Fruit fly (Drosophila melanogaster) whole organism, pupa: Measurements from ENCODE around the gene cmpy.

Source experiments
- CG13204 ChIP-seq: fragments of 200-800 bp; sonication (Bioruptor generic); optimal IDR thresholded peaks from 2 replicates; lab custom pipeline; 2018; ENCODE audit warnings: missing biosample characterization, mild to moderate bottlenecking, missing genetic modification characterization, moderate library complexity
- CG14655 ChIP-seq: fragments of 200-800 bp; sonication (Bioruptor generic); optimal IDR thresholded peaks from 3 replicates; lab custom pipeline; 2017; ENCODE audit warnings: mild to moderate bottlenecking, missing biosample characterization, missing genetic modification reagents, missing genetic modification characterization
- CG34367 ChIP-seq: fragments of 200-800 bp; sonication (Bioruptor generic); optimal IDR thresholded peaks from 2 replicates; lab custom pipeline; 2018; ENCODE audit warnings: missing biosample characterization, mild to moderate bottlenecking, missing genetic modification characterization
- CG8159 ChIP-seq: fragments of 200-800 bp; sonication (Bioruptor generic); optimal IDR thresholded peaks from 3 replicates; lab custom pipeline; 2018; ENCODE audit warnings: missing biosample characterization, mild to moderate bottlenecking, missing genetic modification characterization, moderate library complexity
- CG8301 ChIP-seq: fragments of 200-800 bp; sonication (Bioruptor generic); optimal IDR thresholded peaks from 2 replicates; lab custom pipeline; 2018; ENCODE audit warnings: missing biosample characterization, mild to moderate bottlenecking, missing genetic modification characterization
- CG9948 ChIP-seq: fragments of 200-800 bp; sonication (Bioruptor generic); optimal IDR thresholded peaks from 2 replicates; lab custom pipeline; 2018; ENCODE audit warnings: missing biosample characterization, mild to moderate bottlenecking, missing genetic modification characterization, moderate library complexity
- D1 ChIP-seq: fragments of 200-800 bp; sonication (Bioruptor generic); optimal IDR thresholded peaks from 2 replicates; lab custom pipeline; 2018; ENCODE audit warnings: missing biosample characterization, mild to moderate bottlenecking, missing genetic modification characterization, moderate library complexity
- EcR ChIP-seq: fragments of 200-800 bp; sonication (Bioruptor generic); optimal IDR thresholded peaks from 3 replicates; lab custom pipeline; 2019; ENCODE audit warnings: missing biosample characterization, missing genetic modification characterization, mild to moderate bottlenecking, moderate library complexity, missing genetic modification reagents
- Pif1A ChIP-seq: fragments of 200-800 bp; sonication (Bioruptor generic); optimal IDR thresholded peaks from 3 replicates; lab custom pipeline; 2016; ENCODE audit warnings: missing biosample characterization, missing genetic modification characterization
- Pif1B ChIP-seq: fragments of 200-800 bp; sonication (Bioruptor generic); optimal IDR thresholded peaks from 3 replicates; lab custom pipeline; 2016; ENCODE audit warnings: missing biosample characterization, missing genetic modification characterization
- Snoo ChIP-seq: fragments of 200-800 bp; sonication (Bioruptor generic); optimal IDR thresholded peaks from 3 replicates; lab custom pipeline; 2017; ENCODE audit warnings: missing biosample characterization, mild to moderate bottlenecking, missing genetic modification characterization, inconsistent platforms
- fd96Ca ChIP-seq: fragments of 200-800 bp; sonication (Bioruptor generic); IDR thresholded peaks from 3 replicates; pipeline ENCODE4 v1.3.6; 2022; ENCODE audit warnings: missing biosample characterization, missing genetic modification characterization

DNA sequence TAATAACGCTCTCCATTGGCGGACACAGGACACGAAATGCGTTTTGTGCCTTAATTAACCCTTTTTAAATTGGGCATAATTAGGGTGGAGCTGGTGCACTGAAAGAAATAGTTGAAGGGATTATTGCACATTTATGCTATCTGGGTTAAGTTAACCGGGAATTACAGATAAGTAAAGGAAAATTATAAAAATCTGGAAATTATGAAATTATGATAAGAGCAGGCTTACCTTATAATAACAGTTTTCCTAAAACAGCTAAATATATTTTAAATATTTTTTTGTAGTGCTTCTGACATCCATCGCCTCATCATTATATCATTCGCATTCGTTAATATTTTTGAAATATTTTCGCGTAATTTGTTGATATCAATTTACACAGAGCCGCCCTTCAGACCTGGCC lies 11.8 kb downstream of the cmpy start:
- TF ChIP-seq Pif1B (GFP tag; lab: Kevin White, UChicago) (no peak), CG8159 (peak; percentile 40), EcR (no peak), CG8301 (no peak), CG34367 (tag; lab: Kevin White, UChicago) (no peak), D1 (no peak), CG14655 (GFP tag; lab: Kevin White, UChicago) (no peak), Snoo (tag; lab: Kevin White, UChicago) (no peak), CG9948 (no peak), Pif1A (GFP tag; lab: Kevin White, UChicago) (no peak), fd96Ca (no peak), CG13204 (GFP tag; lab: Kevin White, UChicago) (no peak)
